Worm (Caenorhabditis elegans) whole organism, L1 larva: ENCODE results near the gene clc-11.

Source experiments
- C04F5.9 ChIP-seq: sonication (generic microtip); optimal IDR thresholded peaks from 2 replicates; lab custom pipeline; 2016; ENCODE audit warnings: missing genetic modification characterization, missing compliant biosample characterization
- C16A3.4 ChIP-seq: fragments of 150-350 bp; optimal IDR thresholded peaks from 2 replicates; lab custom pipeline; 2014; ENCODE audit warnings: missing biosample characterization, missing genetic modification characterization
- F16B12.6 ChIP-seq: fragments of 150-350 bp; optimal IDR thresholded peaks from 2 replicates; lab custom pipeline; 2014; ENCODE audit warnings: missing biosample characterization, missing genetic modification characterization
- ama-1 ChIP-seq: fragments of 150-350 bp; optimal IDR thresholded peaks from 2 replicates; lab custom pipeline; 2014
- ceh-8 ChIP-seq: fragments of 200-800 bp; sonication (Bioruptor generic); optimal IDR thresholded peaks from 2 replicates; lab custom pipeline; 2018; ENCODE audit warnings: mild to moderate bottlenecking, missing genetic modification characterization, moderate library complexity, missing compliant biosample characterization
- ces-1 ChIP-seq: fragments of 150-350 bp; optimal IDR thresholded peaks from 2 replicates; lab custom pipeline; 2014; ENCODE audit warnings: missing biosample characterization, missing genetic modification reagents, missing genetic modification characterization
- dsc-1 ChIP-seq: sonication (generic microtip); optimal IDR thresholded peaks from 2 replicates; lab custom pipeline; 2016; ENCODE audit warnings: mild to moderate bottlenecking, missing genetic modification characterization, missing compliant biosample characterization
- efl-1 ChIP-seq, 4 experiments: fragments of 150-350 bp; optimal IDR thresholded peaks in 3 of 4; peaks in 1 of 4; 1 replicate in 1 of 4; 2 replicates in 3 of 4; lab custom pipeline; 2014; ENCODE audit warnings: missing biosample characterization in 2 of 4, missing genetic modification characterization in 2 of 4, missing genetic modification reagents in 2 of 4
- egl-13 ChIP-seq: sonication (generic microtip); optimal IDR thresholded peaks from 2 replicates; lab custom pipeline; 2016; ENCODE audit warnings: missing genotype, missing genetic modification reagents, missing genetic modification characterization, missing compliant biosample characterization
- elt-2 ChIP-seq: sonication (generic microtip); optimal IDR thresholded peaks from 2 replicates; lab custom pipeline; 2016; ENCODE audit warnings: missing genetic modification characterization, mild to moderate bottlenecking, inconsistent platforms, missing compliant biosample characterization, missing genetic modification reagents
- fkh-10 ChIP-seq: sonication (generic microtip); optimal IDR thresholded peaks from 2 replicates; lab custom pipeline; 2017; ENCODE audit warnings: missing biosample characterization, missing genetic modification reagents, missing genetic modification characterization
- hpl-2 ChIP-seq: fragments of 150-350 bp; optimal IDR thresholded peaks from 2 replicates; lab custom pipeline; 2014; ENCODE audit warnings: missing biosample characterization, missing genetic modification reagents, missing genetic modification characterization
- irx-1 ChIP-seq: sonication (generic microtip); optimal IDR thresholded peaks from 2 replicates; lab custom pipeline; 2016; ENCODE audit warnings: missing genetic modification characterization, missing compliant biosample characterization
- jun-1 ChIP-seq: fragments of 150-350 bp; optimal IDR thresholded peaks from 2 replicates; lab custom pipeline; 2014; ENCODE audit warnings: missing biosample characterization, missing genetic modification reagents, missing genetic modification characterization
- lin-13 ChIP-seq: fragments of 150-350 bp; optimal IDR thresholded peaks from 2 replicates; lab custom pipeline; 2014; ENCODE audit warnings: missing biosample characterization, missing genetic modification reagents, missing genetic modification characterization
- lir-3 ChIP-seq: sonication (generic microtip); optimal IDR thresholded peaks from 2 replicates; lab custom pipeline; 2016; ENCODE audit warnings: mild to moderate bottlenecking, missing genetic modification characterization, moderate library complexity, missing compliant biosample characterization; ENCODE audit not compliant: poor library complexity
- lsy-2 ChIP-seq, 2 experiments: fragments of 150-350 bp; optimal IDR thresholded peaks; 2 replicates each; lab custom pipeline; 2014; ENCODE audit warnings: missing biosample characterization in 2 of 2, missing genetic modification characterization in 2 of 2
- mab-9 ChIP-seq: fragments of 200-800 bp; sonication (Bioruptor generic); IDR thresholded peaks from 2 replicates; pipeline ENCODE4 v1.3.6; 2022; ENCODE audit warnings: missing genetic modification reagents, missing genetic modification characterization, missing compliant biosample characterization
- mdl-1 ChIP-seq, 2 experiments: fragments of 150-350 bp; optimal IDR thresholded peaks; 2 replicates each; lab custom pipeline; 2014 to 2017; ENCODE audit warnings: missing biosample characterization in 2 of 2, missing genetic modification characterization in 2 of 2, inconsistent platforms in 1 of 2
- nhr-11 ChIP-seq: fragments of 150-350 bp; optimal IDR thresholded peaks from 2 replicates; lab custom pipeline; 2014; ENCODE audit warnings: missing biosample characterization, missing genetic modification characterization
- nhr-20 ChIP-seq: sonication (generic microtip); optimal IDR thresholded peaks from 2 replicates; lab custom pipeline; 2016; ENCODE audit warnings: mild to moderate bottlenecking, missing genetic modification characterization, missing compliant biosample characterization
- nhr-71 ChIP-seq: sonication (generic microtip); optimal IDR thresholded peaks from 2 replicates; lab custom pipeline; 2016; ENCODE audit warnings: mild to moderate bottlenecking, missing genetic modification characterization, moderate library complexity, missing compliant biosample characterization
- nhr-84 ChIP-seq: sonication (generic microtip); optimal IDR thresholded peaks from 2 replicates; lab custom pipeline; 2017; ENCODE audit warnings: missing biosample characterization, missing genetic modification characterization
- nhr-90 ChIP-seq: sonication (generic microtip); optimal IDR thresholded peaks from 2 replicates; lab custom pipeline; 2016; ENCODE audit warnings: mild to moderate bottlenecking, missing genetic modification characterization, missing compliant biosample characterization; ENCODE audit not compliant: poor library complexity
- pqm-1 ChIP-seq: sonication (generic microtip); optimal IDR thresholded peaks from 3 replicates; lab custom pipeline; 2017; ENCODE audit warnings: missing biosample characterization, missing genetic modification characterization
- swsn-7 ChIP-seq: sonication (generic microtip); optimal IDR thresholded peaks from 2 replicates; lab custom pipeline; 2016; ENCODE audit warnings: missing genetic modification characterization, missing compliant biosample characterization
- tbx-2 ChIP-seq: sonication (generic microtip); optimal IDR thresholded peaks from 2 replicates; lab custom pipeline; 2016; ENCODE audit warnings: missing genetic modification characterization, missing compliant biosample characterization
- unc-130 ChIP-seq: fragments of 150-350 bp; optimal IDR thresholded peaks from 2 replicates; lab custom pipeline; 2017; ENCODE audit warnings: missing biosample characterization, missing genetic modification characterization, inconsistent platforms
- unc-98 ChIP-seq: fragments of 200-800 bp; sonication (Bioruptor generic); IDR thresholded peaks from 2 replicates; pipeline ENCODE4 v1.3.6; 2022; ENCODE audit warnings: missing genetic modification characterization, missing compliant biosample characterization
- vab-15 ChIP-seq: sonication (generic microtip); optimal IDR thresholded peaks from 2 replicates; lab custom pipeline; 2017; ENCODE audit warnings: missing genotype, mild to moderate bottlenecking, missing genetic modification characterization, missing compliant biosample characterization
- zip-4 ChIP-seq: fragments of 200-800 bp; sonication (Bioruptor generic); optimal IDR thresholded peaks from 2 replicates; lab custom pipeline; 2018; ENCODE audit warnings: mild to moderate bottlenecking, missing genetic modification characterization, moderate library complexity, missing compliant biosample characterization
- ztf-11 ChIP-seq, 2 experiments: sonication (generic microtip); optimal IDR thresholded peaks; 2 replicates each; lab custom pipeline; 2016 to 2017; ENCODE audit warnings: missing genetic modification characterization in 2 of 2, missing biosample characterization in 1 of 2, missing compliant biosample characterization in 1 of 2

clc-11 gene

DNA sequence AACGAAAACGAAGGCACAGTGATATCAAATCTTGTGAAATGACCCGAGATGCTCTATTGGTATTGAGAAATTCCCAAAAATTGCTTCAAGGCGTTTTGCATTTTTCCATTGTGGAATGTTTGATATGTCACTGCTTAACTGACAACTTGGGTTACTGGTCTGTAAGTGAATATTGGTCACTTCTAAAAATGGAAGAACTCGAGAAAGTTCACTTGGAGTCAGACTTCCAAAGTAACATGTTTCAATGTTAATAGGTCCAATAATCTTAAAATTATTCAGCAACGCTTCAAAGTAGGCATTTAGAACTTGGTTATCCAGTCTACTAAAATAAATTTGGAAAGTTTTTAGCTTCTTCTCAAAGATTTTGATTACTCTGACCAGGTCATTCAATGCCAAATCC is 6.7 kb downstream of the clc-11 start, which contains the start of gene fbxa-144:
Gene fbxa-144 (minus strand): TSS at position 101 of the 400 bp plus-strand sequence.
- TF ChIP-seq fkh-10 (GFP tag; lab: Kevin White, UChicago): no peak
- TF ChIP-seq mab-9: no peak
- no peak for TF ChIP-seq vab-15 (tag; lab: Kevin White, UChicago)
- TF ChIP-seq egl-13 (tag; lab: Kevin White, UChicago): no peak
- TF ChIP-seq jun-1 (tag; lab: Kevin White, UChicago): no peak
- TF ChIP-seq ztf-11 (tag; optimal IDR thresholded peaks at IDR 0.05; lab: Kevin White, UChicago): no peak
- TF ChIP-seq lir-3 (tag; lab: Kevin White, UChicago): no peak
- no peak for TF ChIP-seq F16B12.6 (tag; lab: Kevin White, UChicago)
- no peak for TF ChIP-seq C04F5.9 (tag; lab: Kevin White, UChicago)
- no peak for TF ChIP-seq nhr-71
- no peak for TF ChIP-seq nhr-11
- TF ChIP-seq lsy-2 (tag; optimal IDR thresholded peaks at IDR 0.05; lab: Kevin White, UChicago): no peak
- no peak for TF ChIP-seq nhr-90 (tag; lab: Kevin White, UChicago)
- no peak for TF ChIP-seq mdl-1 (tag; optimal IDR thresholded peaks at IDR 0.05; lab: Kevin White, UChicago)
- no peak for TF ChIP-seq nhr-84 (tag; lab: Kevin White, UChicago)
- no peak for TF ChIP-seq ama-1 (lab: Kevin White, UChicago)

DNA sequence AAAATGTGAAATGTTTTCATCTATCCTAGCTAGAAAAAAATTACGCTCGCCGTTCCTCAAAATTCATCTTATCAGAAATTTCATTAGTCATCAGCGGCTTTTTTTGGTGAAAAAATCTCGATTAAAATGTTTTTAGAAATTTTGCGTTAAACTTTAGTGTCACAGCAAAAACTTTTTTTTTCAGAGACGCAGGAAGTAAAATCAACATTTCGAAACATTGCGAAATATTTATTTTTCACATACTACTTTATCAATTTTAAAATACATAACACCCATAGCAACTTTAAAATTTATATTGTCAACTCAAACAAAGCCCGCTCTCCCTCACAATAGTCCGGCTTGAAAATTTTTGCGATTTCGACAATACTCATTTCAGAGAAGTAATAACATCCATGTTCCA is 7.2 kb downstream of the clc-11 start:
- TF ChIP-seq ceh-8 (no peak), unc-98 (GFP tag; lab: Robert Waterston, UW) (no peak), zip-4 (GFP tag; lab: Kevin White, UChicago) (peak; percentile 15)
- TF ChIP-seq, all 84 proteins: peak for 1

DNA sequence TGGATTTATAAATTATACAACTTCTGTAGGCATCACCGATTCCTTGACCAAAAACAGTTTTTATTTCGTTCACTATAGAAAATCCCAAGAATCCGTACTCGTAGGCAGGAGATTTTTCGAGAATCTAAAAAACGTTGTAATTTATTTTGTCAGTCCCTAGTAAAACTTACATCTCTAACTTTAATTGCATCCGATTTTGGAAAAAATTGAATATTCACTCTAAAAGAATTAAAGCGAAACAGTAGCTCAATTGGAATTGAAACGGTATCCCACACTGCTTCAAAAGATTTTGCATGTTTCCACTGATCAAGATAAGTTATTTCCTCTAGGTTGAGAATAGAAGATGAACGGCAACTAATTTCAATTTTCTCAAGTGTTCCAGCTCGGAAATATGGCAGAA is 8.2 kb downstream of the clc-11 start, which contains the start of gene fbxa-142:
Gene fbxa-142 (minus strand): TSS at position 101 of the 400 bp plus-strand sequence.
- TF ChIP-seq unc-130 (tag; lab: Kevin White, UChicago): no peak
- TF ChIP-seq dsc-1: no peak
- TF ChIP-seq ama-1 (lab: Kevin White, UChicago): no peak
- TF ChIP-seq lsy-2 (tag; optimal IDR thresholded peaks at IDR 0.05; lab: Kevin White, UChicago): no peak

DNA sequence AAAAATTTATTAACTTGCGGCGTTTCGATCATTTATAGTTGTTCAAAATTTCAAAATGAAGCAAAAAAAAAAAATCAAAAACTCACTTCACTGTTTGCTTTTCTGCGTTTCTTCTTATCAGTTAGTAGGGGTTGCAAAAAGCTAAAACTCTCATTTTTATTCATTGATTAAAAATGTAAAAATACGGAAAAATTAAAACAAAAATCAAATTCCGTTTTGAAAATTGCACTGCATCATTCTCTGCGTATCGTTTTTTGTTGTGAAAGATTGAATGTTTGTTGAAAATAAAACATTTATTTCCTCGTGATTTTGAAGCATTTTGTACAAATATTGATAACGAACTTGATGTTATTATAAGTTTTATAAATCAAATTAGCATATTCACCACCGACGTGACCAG is 10.3 kb downstream of the clc-11 start:
- TF ChIP-seq nhr-20 (tag; lab: Kevin White, UChicago): no peak
- no peak for TF ChIP-seq mab-9
- no peak for TF ChIP-seq C16A3.4
- TF ChIP-seq elt-2 (tag; lab: Kevin White, UChicago): peak; percentile 20

DNA sequence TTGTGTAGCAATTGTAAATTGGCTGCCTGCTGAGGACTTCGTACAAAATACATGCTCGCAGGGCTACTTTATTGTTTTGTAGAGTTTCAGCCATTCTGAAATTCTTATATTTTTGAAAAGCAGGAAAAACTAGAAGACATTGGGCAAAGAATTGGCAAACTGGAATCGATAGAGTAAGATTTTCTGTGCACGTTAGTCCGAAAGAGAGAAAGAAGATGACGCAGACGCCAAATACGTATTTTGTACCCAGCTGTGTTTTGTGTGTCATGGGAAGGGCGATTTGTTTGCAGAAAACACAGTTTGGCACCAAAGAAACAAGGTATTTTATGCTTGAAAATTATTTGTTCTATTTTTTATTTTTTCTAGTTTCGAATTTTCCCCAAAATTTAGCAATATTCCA is 12.0 kb downstream of the clc-11 start, which contains the start of gene fbxa-143:
Gene fbxa-143 (minus strand): TSS at position 101 of the 400 bp plus-strand sequence.
- TF ChIP-seq tbx-2 (no peak), elt-2 (tag; lab: Kevin White, UChicago) (no peak), dsc-1 (no peak), irx-1 (tag; lab: Kevin White, UChicago) (no peak), swsn-7 (tag; lab: Kevin White, UChicago) (no peak), efl-1 (optimal IDR thresholded peaks at IDR 0.05; lab: Kevin White, UChicago) (no peak), efl-1 (GFP tag; optimal IDR thresholded peaks at IDR 0.05 in 1 of 2; lab: Kevin White, UChicago) (peak in 1 of 2 experiments; percentile 6), hpl-2 (GFP tag; lab: Kevin White, UChicago) (no peak), zip-4 (GFP tag; lab: Kevin White, UChicago) (no peak)

DNA sequence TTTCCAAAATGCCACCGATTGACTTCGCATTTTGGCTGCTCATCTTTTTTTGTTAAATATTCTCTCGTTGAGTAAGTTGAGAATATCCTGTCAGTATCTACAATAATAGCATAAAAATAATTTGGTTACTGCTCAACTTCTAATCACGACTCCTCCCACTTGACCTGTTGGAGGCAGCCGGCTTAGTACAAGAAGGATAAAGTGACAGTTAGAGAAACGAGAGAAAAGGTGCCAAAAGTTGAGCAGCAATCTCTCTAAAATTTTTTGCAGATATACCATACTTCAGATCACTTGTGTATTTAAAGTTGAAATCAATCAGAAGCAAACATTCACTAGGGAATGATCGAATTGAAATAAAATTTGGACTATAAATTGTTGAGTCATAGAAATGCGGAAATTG is 14.7 kb downstream of the clc-11 start, which contains the start of gene nhr-111:
Gene nhr-111 (minus strand): TSS at position 101 of the 400 bp plus-strand sequence.
- TF ChIP-seq pqm-1 (tag; lab: Kevin White, UChicago) (no peak), ceh-8 (no peak), swsn-7 (tag; lab: Kevin White, UChicago) (no peak), lin-13 (GFP tag; lab: Kevin White, UChicago) (no peak), ces-1 (GFP tag; lab: Kevin White, UChicago) (no peak)
